Fruit fly (Drosophila melanogaster) whole organism, adult: ENCODE results near the gene upd3.

Source experiments
- CG11617 ChIP-seq: fragments of 200-800 bp; sonication (Bioruptor generic); optimal IDR thresholded peaks from 2 replicates; lab custom pipeline; 2017; ENCODE audit warnings: mild to moderate bottlenecking, missing biosample characterization, missing genetic modification reagents, missing genetic modification characterization
- CG12768 ChIP-seq: fragments of 200-800 bp; sonication (Bioruptor generic); optimal IDR thresholded peaks from 2 replicates; lab custom pipeline; 2017; ENCODE audit warnings: missing biosample characterization, missing genetic modification characterization, mild to moderate bottlenecking, moderate library complexity, missing genetic modification reagents
- CG14711 ChIP-seq: fragments of 200-800 bp; sonication (Bioruptor generic); optimal IDR thresholded peaks from 2 replicates; lab custom pipeline; 2018; ENCODE audit warnings: missing biosample characterization, mild to moderate bottlenecking, missing genetic modification characterization, moderate library complexity
- CG1620 ChIP-seq: fragments of 200-800 bp; sonication (Bioruptor generic); optimal IDR thresholded peaks from 2 replicates; lab custom pipeline; 2016; ENCODE audit warnings: missing biosample characterization, missing genetic modification characterization
- CG33017 ChIP-seq: fragments of 200-800 bp; sonication (Bioruptor generic); optimal IDR thresholded peaks from 2 replicates; lab custom pipeline; 2018; ENCODE audit warnings: missing biosample characterization, mild to moderate bottlenecking, missing genetic modification characterization, moderate library complexity
- CG5204 ChIP-seq: fragments of 200-800 bp; sonication (Bioruptor generic); optimal IDR thresholded peaks from 2 replicates; lab custom pipeline; 2016; ENCODE audit warnings: missing biosample characterization, missing genetic modification characterization
- CG7045 ChIP-seq: fragments of 200-800 bp; sonication (Bioruptor generic); optimal IDR thresholded peaks from 2 replicates; lab custom pipeline; 2017; ENCODE audit warnings: missing biosample characterization, mild to moderate bottlenecking, missing genetic modification characterization
- CG7101 ChIP-seq: fragments of 200-800 bp; sonication (Bioruptor generic); optimal IDR thresholded peaks from 2 replicates; lab custom pipeline; 2018; ENCODE audit warnings: missing biosample characterization, mild to moderate bottlenecking, missing genetic modification characterization, moderate library complexity
- Clk ChIP-seq: fragments of 200-800 bp; sonication (Bioruptor generic); optimal IDR thresholded peaks from 2 replicates; lab custom pipeline; 2017; ENCODE audit warnings: missing biosample characterization, missing genetic modification characterization
- Crg-1 ChIP-seq: fragments of 200-800 bp; sonication (Bioruptor generic); optimal IDR thresholded peaks from 2 replicates; lab custom pipeline; 2016; ENCODE audit warnings: missing biosample characterization, missing genetic modification characterization
- Hr96 ChIP-seq: fragments of 200-800 bp; sonication (Bioruptor generic); optimal IDR thresholded peaks from 2 replicates; lab custom pipeline; 2016; ENCODE audit warnings: missing biosample characterization, missing genetic modification characterization
- Mnt ChIP-seq: fragments of 200-800 bp; sonication (Bioruptor generic); optimal IDR thresholded peaks from 2 replicates; lab custom pipeline; 2016; ENCODE audit warnings: missing biosample characterization, mild to moderate bottlenecking, missing genetic modification characterization
- bab1 ChIP-seq: fragments of 200-800 bp; sonication (Bioruptor generic); optimal IDR thresholded peaks from 3 replicates; lab custom pipeline; 2019; ENCODE audit warnings: missing biosample characterization, mild to moderate bottlenecking, missing genetic modification characterization, moderate library complexity
- cic ChIP-seq: fragments of 200-800 bp; sonication (Bioruptor generic); optimal IDR thresholded peaks from 2 replicates; lab custom pipeline; 2017; ENCODE audit warnings: missing biosample characterization, mild to moderate bottlenecking, missing genetic modification characterization, moderate library complexity
- cnc ChIP-seq, 2 experiments: fragments of >200 bp; optimal IDR thresholded peaks; 2 replicates each; lab custom pipeline; 2017
- kay ChIP-seq: fragments of 200-800 bp; sonication (Bioruptor generic); peaks from one replicate; lab custom pipeline; 2016; ENCODE audit warnings: missing biosample characterization, missing genetic modification characterization, borderline replicate concordance
- ovo ChIP-seq: fragments of 200-800 bp; sonication (Bioruptor generic); optimal IDR thresholded peaks from 2 replicates; lab custom pipeline; 2016; ENCODE audit warnings: missing biosample characterization, missing genetic modification characterization
- pad ChIP-seq: fragments of 200-800 bp; sonication (Bioruptor generic); optimal IDR thresholded peaks from 3 replicates; lab custom pipeline; 2017; ENCODE audit warnings: missing biosample characterization, missing genetic modification characterization, mild to moderate bottlenecking, moderate library complexity, missing genetic modification reagents
- tj ChIP-seq: fragments of 200-800 bp; sonication (Bioruptor generic); optimal IDR thresholded peaks from 3 replicates; lab custom pipeline; 2017; ENCODE audit warnings: missing biosample characterization, mild to moderate bottlenecking, missing genetic modification characterization, moderate library complexity
- toe ChIP-seq: fragments of 200-800 bp; sonication (Bioruptor generic); optimal IDR thresholded peaks from 2 replicates; lab custom pipeline; 2016; ENCODE audit warnings: missing biosample characterization, missing genetic modification characterization

Gene upd3

DNA sequence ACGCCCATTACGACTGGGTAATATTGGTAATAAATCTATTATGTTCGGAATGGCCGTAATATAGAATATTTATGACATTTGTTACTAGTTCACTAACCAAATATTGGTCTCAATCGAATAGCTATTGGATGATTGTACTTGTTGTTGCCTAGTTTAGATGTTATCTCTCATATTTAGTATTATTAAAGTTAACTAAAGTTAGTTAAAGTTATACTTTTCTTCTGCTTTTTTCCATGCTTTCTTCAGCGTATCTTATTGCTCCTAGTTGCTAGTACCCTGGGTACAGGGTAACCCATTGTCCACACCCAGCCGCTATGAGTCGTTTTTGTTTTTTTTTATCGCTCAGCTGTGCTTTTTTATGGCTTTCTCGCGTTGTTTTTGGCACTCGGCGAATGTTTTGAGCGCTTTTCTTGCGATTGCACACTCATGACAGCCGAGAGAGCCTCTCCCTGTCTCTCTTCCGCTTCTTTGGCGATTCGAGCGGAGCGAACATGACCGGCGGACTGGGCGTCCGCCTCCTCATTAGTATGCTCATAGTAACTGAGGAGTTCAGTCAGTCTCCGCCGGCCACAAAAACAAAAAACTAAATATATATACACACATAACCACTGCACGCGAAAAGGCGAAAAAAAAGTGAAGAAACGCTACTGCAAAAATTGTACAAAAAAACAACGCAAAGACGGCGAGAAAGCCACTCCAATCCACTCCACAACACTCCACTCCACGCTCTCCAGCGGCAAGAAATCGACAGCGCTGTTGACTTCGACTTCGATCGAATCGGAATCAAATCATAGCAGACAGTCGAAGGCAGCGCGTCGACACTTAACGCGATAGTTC is at the start of gene upd3:
Gene upd3 (plus strand): TSS at position 749 of the 837 bp plus-strand sequence.
- no peak for TF ChIP-seq Mnt (GFP tag; lab: Kevin White, UChicago)
- no peak for TF ChIP-seq CG5204 (GFP tag; lab: Kevin White, UChicago)
- no peak for TF ChIP-seq Clk (GFP tag; lab: Kevin White, UChicago)
- TF ChIP-seq CG33017 (tag; lab: Kevin White, UChicago): no peak
- TF ChIP-seq cnc (optimal IDR thresholded peaks at IDR 0.05; lab: Kevin White, UChicago): no peak
- TF ChIP-seq bab1 (GFP tag; lab: Kevin White, UChicago): no peak
- TF ChIP-seq pad: no peak
- no peak for TF ChIP-seq cic (GFP tag; lab: Kevin White, UChicago)
- TF ChIP-seq CG14711 (tag; lab: Kevin White, UChicago): no peak
- no peak for TF ChIP-seq CG7045
- no peak for TF ChIP-seq CG1620
- TF ChIP-seq toe (GFP tag; lab: Kevin White, UChicago): no peak
- no peak for TF ChIP-seq Hr96 (GFP tag; lab: Kevin White, UChicago)
- no peak for TF ChIP-seq tj (GFP tag; lab: Kevin White, UChicago)
- TF ChIP-seq CG11617 (GFP tag; lab: Kevin White, UChicago): no peak
- no peak for TF ChIP-seq Crg-1 (GFP tag; lab: Kevin White, UChicago)
- no peak for TF ChIP-seq kay

DNA sequence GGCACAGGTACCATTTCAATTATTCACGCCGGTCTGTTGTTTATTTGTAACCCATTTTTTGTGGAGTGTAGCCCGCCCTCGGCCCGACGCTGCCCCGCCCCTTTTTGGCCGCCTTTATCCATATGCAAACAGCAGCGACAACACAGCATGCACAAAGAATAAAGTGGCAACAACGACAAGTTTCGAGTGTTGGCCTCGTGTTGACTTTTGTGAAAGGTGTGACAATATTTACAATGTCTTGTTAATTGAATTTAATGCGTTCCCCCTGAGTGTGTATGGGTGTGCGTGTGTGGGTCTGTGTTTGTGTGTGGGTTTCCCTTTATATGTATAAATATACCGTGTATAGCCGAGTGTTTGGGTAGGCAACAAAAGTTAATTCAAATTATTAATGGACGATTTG is 39.1 kb upstream of the upd3 start:
- no peak for TF ChIP-seq toe (GFP tag; lab: Kevin White, UChicago)
- no peak for TF ChIP-seq cic (GFP tag; lab: Kevin White, UChicago)
- no peak for TF ChIP-seq tj (GFP tag; lab: Kevin White, UChicago)
- no peak for TF ChIP-seq CG11617 (GFP tag; lab: Kevin White, UChicago)
- TF ChIP-seq cnc (optimal IDR thresholded peaks at IDR 0.05; lab: Kevin White, UChicago): no peak
- no peak for TF ChIP-seq CG1620
- TF ChIP-seq kay: no peak
- no peak for TF ChIP-seq bab1 (GFP tag; lab: Kevin White, UChicago)
- TF ChIP-seq Hr96 (GFP tag; lab: Kevin White, UChicago): no peak
- no peak for TF ChIP-seq CG5204 (GFP tag; lab: Kevin White, UChicago)
- no peak for TF ChIP-seq CG7045
- no peak for TF ChIP-seq Crg-1 (GFP tag; lab: Kevin White, UChicago)
- TF ChIP-seq CG14711 (tag; lab: Kevin White, UChicago): no peak
- TF ChIP-seq CG7101 (tag; lab: Kevin White, UChicago): no peak
- no peak for TF ChIP-seq CG33017 (tag; lab: Kevin White, UChicago)
- no peak for TF ChIP-seq ovo (GFP tag; lab: Kevin White, UChicago)
- no peak for TF ChIP-seq Mnt (GFP tag; lab: Kevin White, UChicago)

DNA sequence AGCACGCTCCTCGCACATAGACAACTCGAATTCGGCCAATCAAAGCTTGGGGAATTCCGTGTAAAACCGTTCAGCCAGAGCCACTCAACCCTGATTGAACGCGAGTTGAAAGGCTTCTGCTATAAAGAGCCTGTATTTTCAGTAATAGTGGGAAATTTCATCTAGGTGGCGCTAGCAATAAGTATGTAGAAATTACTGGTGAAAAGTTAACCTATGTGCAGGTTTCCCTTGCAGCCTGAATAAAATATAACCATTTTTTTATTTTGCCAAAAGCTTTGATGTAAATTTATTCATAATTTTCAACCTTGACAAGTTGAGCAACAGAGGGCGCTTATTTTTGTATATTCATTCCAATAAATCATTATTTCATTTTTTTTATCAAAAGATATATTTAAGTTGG is 38.6 kb upstream of the upd3 start:
- no peak for TF ChIP-seq tj (GFP tag; lab: Kevin White, UChicago)
- no peak for TF ChIP-seq CG12768 (GFP tag; lab: Kevin White, UChicago)
- no peak for TF ChIP-seq CG7101 (tag; lab: Kevin White, UChicago)
- TF ChIP-seq kay: no peak
- no peak for TF ChIP-seq toe (GFP tag; lab: Kevin White, UChicago)
- no peak for TF ChIP-seq bab1 (GFP tag; lab: Kevin White, UChicago)
- no peak for TF ChIP-seq CG33017 (tag; lab: Kevin White, UChicago)
- no peak for TF ChIP-seq Crg-1 (GFP tag; lab: Kevin White, UChicago)
- TF ChIP-seq CG11617 (GFP tag; lab: Kevin White, UChicago): no peak
- no peak for TF ChIP-seq Mnt (GFP tag; lab: Kevin White, UChicago)
- TF ChIP-seq CG1620: no peak
- no peak for TF ChIP-seq cnc (optimal IDR thresholded peaks at IDR 0.05; lab: Kevin White, UChicago)
- no peak for TF ChIP-seq cic (GFP tag; lab: Kevin White, UChicago)
- no peak for TF ChIP-seq CG5204 (GFP tag; lab: Kevin White, UChicago)
- TF ChIP-seq CG7045: no peak
- TF ChIP-seq pad: no peak

DNA sequence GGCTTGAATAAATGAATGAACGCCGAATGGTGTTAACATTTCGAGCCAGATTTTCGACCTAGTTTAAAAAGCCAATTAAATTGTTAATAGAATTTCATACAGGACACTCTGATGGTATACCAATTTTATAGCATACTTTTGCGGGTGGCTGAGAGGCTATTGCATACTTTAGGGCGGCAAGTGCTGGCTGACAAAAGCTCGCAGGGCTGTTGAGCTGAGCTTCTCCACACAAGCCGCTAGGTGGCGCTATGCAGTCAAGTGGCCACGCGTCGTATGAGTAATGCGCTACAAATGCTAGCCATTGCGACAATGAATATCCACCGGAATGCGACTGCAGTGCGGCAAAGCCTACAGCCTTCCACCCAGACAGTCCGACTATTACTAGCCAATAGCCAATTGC is 37.7 kb upstream of the upd3 start:
- TF ChIP-seq CG33017 (tag; lab: Kevin White, UChicago): no peak
- no peak for TF ChIP-seq cic (GFP tag; lab: Kevin White, UChicago)
- peak; percentile 51 for TF ChIP-seq bab1 (GFP tag; lab: Kevin White, UChicago)
- TF ChIP-seq toe (GFP tag; lab: Kevin White, UChicago): no peak

DNA sequence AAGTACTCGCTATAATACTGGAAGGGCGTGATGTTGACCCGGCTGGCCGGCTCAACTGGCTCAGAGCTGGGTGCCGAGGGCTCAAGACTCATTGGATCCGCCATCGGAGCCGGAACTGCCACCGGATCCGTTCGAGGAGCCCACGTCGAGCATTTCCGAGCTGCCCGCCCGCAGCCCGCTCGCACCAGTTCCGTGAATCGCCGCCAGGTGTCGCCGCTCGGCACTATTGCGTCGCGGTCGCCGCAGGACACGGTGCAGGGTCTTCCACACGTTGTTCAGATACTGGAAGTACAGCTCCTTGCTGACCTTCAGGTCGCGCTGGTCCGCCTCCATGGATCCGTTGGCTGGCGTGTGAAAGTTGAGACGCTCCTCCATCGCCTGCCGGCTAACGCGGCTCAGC is 35.8 kb upstream of the upd3 start:
- TF ChIP-seq ovo (GFP tag; lab: Kevin White, UChicago): no peak
- no peak for TF ChIP-seq Hr96 (GFP tag; lab: Kevin White, UChicago)
- no peak for TF ChIP-seq cnc (optimal IDR thresholded peaks at IDR 0.05; lab: Kevin White, UChicago)
- TF ChIP-seq CG14711 (tag; lab: Kevin White, UChicago): no peak
- TF ChIP-seq CG7045: no peak
- no peak for TF ChIP-seq CG33017 (tag; lab: Kevin White, UChicago)

DNA sequence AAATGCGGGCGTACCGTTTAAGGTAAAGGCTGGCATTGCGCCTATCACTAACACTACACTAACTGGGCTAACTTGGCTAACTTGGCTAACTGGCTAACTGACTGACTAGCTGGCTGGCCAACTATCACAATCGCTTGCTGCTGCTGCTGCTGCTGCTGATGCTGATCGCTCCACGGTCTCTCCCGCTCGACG is 34.0 kb upstream of the upd3 start, which contains the start of gene upd2:
Gene upd2 (minus strand): TSS at position 101 of the 192 bp plus-strand sequence.
- TF ChIP-seq CG7045 (no peak), tj (GFP tag; lab: Kevin White, UChicago) (no peak), CG1620 (no peak), cic (GFP tag; lab: Kevin White, UChicago) (no peak), ovo (GFP tag; lab: Kevin White, UChicago) (no peak), CG7101 (tag; lab: Kevin White, UChicago) (no peak)
